Fruit fly (Drosophila melanogaster) whole organism, embryonic: ENCODE measurements around the gene Rab26.

Experiments
- ATbp ChIP-seq: fragments of 200-800 bp; sonication (Bioruptor generic); optimal IDR thresholded peaks from 2 replicates; lab custom pipeline; 2017; ENCODE audit warnings: missing biosample characterization, mild to moderate bottlenecking, missing genetic modification characterization, missing genetic modification reagents
- Aef1 ChIP-seq: fragments of 200-800 bp; sonication (Bioruptor generic); IDR thresholded peaks from 3 replicates; pipeline ENCODE4 v1.3.6; 2022; ENCODE audit warnings: missing biosample characterization, missing genetic modification characterization
- Asciz ChIP-seq: fragments of 200-800 bp; sonication (Bioruptor generic); optimal IDR thresholded peaks from 2 replicates; lab custom pipeline; 2017; ENCODE audit warnings: missing biosample characterization, mild to moderate bottlenecking, missing genetic modification characterization, missing genetic modification reagents
- Awh ChIP-seq: fragments of 200-800 bp; sonication (Bioruptor generic); IDR thresholded peaks from 2 replicates; pipeline ENCODE4, ENCODE4 v1.3.6; 2022; ENCODE audit warnings: missing biosample characterization, missing genetic modification characterization
- CG10147 ChIP-seq: fragments of 200-800 bp; sonication (Bioruptor generic); optimal IDR thresholded peaks from 2 replicates; lab custom pipeline; 2019; ENCODE audit warnings: missing biosample characterization, mild to moderate bottlenecking, missing genetic modification characterization, moderate library complexity
- CG10209 ChIP-seq: fragments of 200-800 bp; sonication (Bioruptor generic); optimal IDR thresholded peaks from 3 replicates; lab custom pipeline; 2017; ENCODE audit warnings: missing biosample characterization, mild to moderate bottlenecking, missing genetic modification characterization, missing genetic modification reagents
- CG10274 ChIP-seq: fragments of 200-800 bp; sonication (Bioruptor generic); optimal IDR thresholded peaks from 3 replicates; lab custom pipeline; 2017; ENCODE audit warnings: missing biosample characterization, mild to moderate bottlenecking, missing genetic modification characterization
- CG12659 ChIP-seq: fragments of 200-800 bp; sonication (Bioruptor generic); optimal IDR thresholded peaks from 3 replicates; lab custom pipeline; 2017; ENCODE audit warnings: mild to moderate bottlenecking, missing biosample characterization, missing genetic modification reagents, missing genetic modification characterization
- CG13123 ChIP-seq: fragments of 200-800 bp; sonication (Bioruptor generic); optimal IDR thresholded peaks from 2 replicates; lab custom pipeline; 2016; ENCODE audit warnings: missing biosample characterization, missing genetic modification characterization
- CG14441 ChIP-seq: fragments of 200-800 bp; sonication (Bioruptor generic); IDR thresholded peaks from 2 replicates; pipeline ENCODE4 v1.3.6; 2022; ENCODE audit warnings: missing biosample characterization, missing genetic modification characterization
- CG14667 ChIP-seq: fragments of 200-800 bp; sonication (Bioruptor generic); IDR thresholded peaks from 2 replicates; pipeline ENCODE4 v1.3.6; 2022; ENCODE audit warnings: missing biosample characterization, missing genetic modification characterization
- CG14965 ChIP-seq: fragments of 200-800 bp; sonication (Bioruptor generic); optimal IDR thresholded peaks from 2 replicates; lab custom pipeline; 2016; ENCODE audit warnings: missing biosample characterization, missing genetic modification characterization, borderline replicate concordance
- CG17328 ChIP-seq: fragments of 200-800 bp; sonication (Bioruptor generic); IDR thresholded peaks from 2 replicates; pipeline ENCODE4 v1.3.6; 2022; ENCODE audit warnings: missing biosample characterization, missing genetic modification characterization
- CG17829 ChIP-seq: fragments of 200-800 bp; optimal IDR thresholded peaks from 2 replicates; lab custom pipeline; 2019; ENCODE audit warnings: missing biosample characterization, mild to moderate bottlenecking, missing genetic modification characterization, moderate library complexity
- CG18011 ChIP-seq: fragments of 200-800 bp; sonication (Bioruptor generic); optimal IDR thresholded peaks from 2 replicates; lab custom pipeline; 2017; ENCODE audit warnings: missing biosample characterization, missing genetic modification characterization, mild to moderate bottlenecking, moderate library complexity, missing genotype
- CG18262 ChIP-seq: fragments of 200-800 bp; optimal IDR thresholded peaks from 3 replicates; lab custom pipeline; 2019; ENCODE audit warnings: missing biosample characterization, mild to moderate bottlenecking, missing genetic modification characterization, moderate library complexity
- CG31224 ChIP-seq: fragments of 200-800 bp; sonication (Bioruptor generic); IDR thresholded peaks from 2 replicates; pipeline ENCODE4 v1.3.6; 2022; ENCODE audit warnings: missing biosample characterization, missing genetic modification characterization
- CG31388 ChIP-seq: fragments of 200-800 bp; sonication (Bioruptor generic); optimal IDR thresholded peaks from 2 replicates; lab custom pipeline; 2016; ENCODE audit warnings: missing biosample characterization, missing genetic modification characterization
- CG3726 ChIP-seq: fragments of 200-800 bp; sonication (Bioruptor generic); IDR thresholded peaks from 3 replicates; pipeline ENCODE4, ENCODE4 v1.3.6; 2022; ENCODE audit warnings: missing biosample characterization, missing genetic modification characterization
- CG6254 ChIP-seq: fragments of 200-800 bp; sonication (Bioruptor generic); optimal IDR thresholded peaks from 3 replicates; lab custom pipeline; 2017; ENCODE audit warnings: mild to moderate bottlenecking, missing biosample characterization, missing genetic modification reagents, missing genetic modification characterization
- CG8089 ChIP-seq: fragments of 200-800 bp; sonication (Bioruptor generic); optimal IDR thresholded peaks from 3 replicates; lab custom pipeline; 2016; ENCODE audit warnings: missing biosample characterization, missing genetic modification characterization
- CG9215 ChIP-seq: fragments of 200-800 bp; sonication (Bioruptor generic); IDR thresholded peaks from 2 replicates; pipeline ENCODE4 v1.3.6; 2022; ENCODE audit warnings: missing biosample characterization, missing genetic modification characterization
- CG9797 ChIP-seq: fragments of 200-800 bp; sonication (Bioruptor generic); optimal IDR thresholded peaks from 3 replicates; lab custom pipeline; 2018; ENCODE audit warnings: missing biosample characterization, mild to moderate bottlenecking, missing genetic modification characterization
- Dip2 ChIP-seq: fragments of 200-800 bp; sonication (Bioruptor generic); IDR thresholded peaks from 2 replicates; pipeline ENCODE4 v1.3.6; 2022; ENCODE audit warnings: missing biosample characterization, missing genetic modification characterization
- H15 ChIP-seq: fragments of 200-800 bp; sonication (Bioruptor generic); IDR thresholded peaks from 3 replicates; pipeline ENCODE4 v1.3.6; 2022; ENCODE audit warnings: missing biosample characterization, missing genetic modification characterization
- HmgD ChIP-seq: fragments of 200-800 bp; sonication (Bioruptor generic); optimal IDR thresholded peaks from 3 replicates; lab custom pipeline; 2016; ENCODE audit warnings: missing biosample characterization, missing genetic modification characterization
- Med ChIP-seq: fragments of 200-800 bp; sonication (Bioruptor generic); peaks from one replicate; lab custom pipeline; 2016; ENCODE audit warnings: missing biosample characterization, missing genetic modification characterization, mild to moderate bottlenecking, inconsistent platforms, moderate library complexity
- Oaz ChIP-seq: fragments of 200-800 bp; sonication (Bioruptor generic); IDR thresholded peaks from 2 replicates; pipeline ENCODE4 v1.3.6; 2022; ENCODE audit warnings: missing biosample characterization, missing genetic modification characterization
- Sin3A ChIP-seq: fragments of >200 bp; optimal IDR thresholded peaks from 2 replicates; lab custom pipeline; 2018
- Sry-δ ChIP-seq: fragments of 200-800 bp; sonication (Bioruptor generic); optimal IDR thresholded peaks from 2 replicates; lab custom pipeline; 2016; ENCODE audit warnings: missing biosample characterization, missing genetic modification characterization
- Xbp1 ChIP-seq: fragments of 200-800 bp; sonication (Bioruptor generic); optimal IDR thresholded peaks from 3 replicates; lab custom pipeline; 2016; ENCODE audit warnings: missing biosample characterization, mild to moderate bottlenecking, missing genetic modification characterization
- ab ChIP-seq: fragments of 200-800 bp; sonication (Bioruptor generic); optimal IDR thresholded peaks from 2 replicates; lab custom pipeline; 2016; ENCODE audit warnings: missing biosample characterization, missing genetic modification characterization
- bigmax ChIP-seq: fragments of 200-800 bp; sonication (Bioruptor generic); optimal IDR thresholded peaks from 2 replicates; lab custom pipeline; 2018; ENCODE audit warnings: missing biosample characterization, mild to moderate bottlenecking, missing genetic modification characterization
- crol ChIP-seq: fragments of 200-800 bp; sonication (Bioruptor generic); IDR thresholded peaks from 2 replicates; pipeline ENCODE4 v1.3.6; 2022; ENCODE audit warnings: missing biosample characterization, missing genetic modification characterization
- dmrt99B ChIP-seq: fragments of 200-800 bp; sonication (Bioruptor generic); optimal IDR thresholded peaks from 2 replicates; lab custom pipeline; 2018; ENCODE audit warnings: missing biosample characterization, mild to moderate bottlenecking, missing genetic modification characterization, moderate library complexity
- esg ChIP-seq: fragments of 200-800 bp; sonication (Bioruptor generic); conservative IDR thresholded peaks from 2 replicates; pipeline ENCODE4 v1.3.6; 2022; ENCODE audit warnings: missing biosample characterization, missing genetic modification characterization
- fru ChIP-seq: fragments of >200 bp; optimal IDR thresholded peaks from 2 replicates; lab custom pipeline; 2017
- grau ChIP-seq: fragments of 200-800 bp; optimal IDR thresholded peaks from 3 replicates; lab custom pipeline; 2019; ENCODE audit warnings: missing biosample characterization, mild to moderate bottlenecking, missing genetic modification characterization, moderate library complexity
- ham ChIP-seq: fragments of 200-800 bp; sonication (Bioruptor generic); IDR thresholded peaks from 2 replicates; pipeline ENCODE4 v1.3.6; 2022; ENCODE audit warnings: missing biosample characterization, missing genetic modification characterization
- inv ChIP-seq: fragments of 200-800 bp; sonication (Bioruptor generic); IDR thresholded peaks from 2 replicates; pipeline ENCODE4 v1.3.6; 2022; ENCODE audit warnings: missing biosample characterization, missing genetic modification characterization; ENCODE audit not compliant: partially characterized antibody
- jumu ChIP-seq: fragments of 200-800 bp; sonication (Bioruptor generic); optimal IDR thresholded peaks from 3 replicates; lab custom pipeline; 2016; ENCODE audit warnings: missing biosample characterization, missing genetic modification characterization
- oc ChIP-seq: fragments of 200-800 bp; sonication (Bioruptor generic); optimal IDR thresholded peaks from 2 replicates; lab custom pipeline; 2018; ENCODE audit warnings: missing biosample characterization, mild to moderate bottlenecking, missing genetic modification characterization, moderate library complexity
- odd ChIP-seq: fragments of 200-800 bp; sonication (Bioruptor generic); optimal IDR thresholded peaks from 2 replicates; lab custom pipeline; 2017; ENCODE audit warnings: missing biosample characterization, mild to moderate bottlenecking, missing genetic modification characterization
- otp ChIP-seq: fragments of 200-800 bp; sonication (Bioruptor generic); IDR thresholded peaks from 3 replicates; pipeline ENCODE4, ENCODE4 v1.3.6; 2022; ENCODE audit warnings: missing biosample characterization, missing genetic modification characterization
- p53 ChIP-seq: fragments of 200-800 bp; sonication (Bioruptor generic); optimal IDR thresholded peaks from 2 replicates; lab custom pipeline; 2016; ENCODE audit warnings: missing biosample characterization, missing genetic modification characterization
- pnt ChIP-seq: fragments of 200-800 bp; sonication (Bioruptor generic); optimal IDR thresholded peaks from 3 replicates; lab custom pipeline; 2016; ENCODE audit warnings: missing biosample characterization, missing genetic modification characterization
- pzg ChIP-seq: fragments of 200-800 bp; sonication (Bioruptor generic); optimal IDR thresholded peaks from 3 replicates; lab custom pipeline; 2018; ENCODE audit warnings: missing biosample characterization, mild to moderate bottlenecking, missing genetic modification characterization, moderate library complexity
- sc ChIP-seq, 3 experiments: fragments of >200 bp in 2 of 3; fragments of 200-800 bp in 1 of 3; sonication (Bioruptor generic) in 1 of 3; optimal IDR thresholded peaks; 2 replicates in 2 of 3; 3 replicates in 1 of 3; lab custom pipeline; 2017; ENCODE audit warnings: mild to moderate bottlenecking in 1 of 3, missing biosample characterization in 1 of 3, missing genetic modification characterization in 1 of 3, missing genetic modification reagents in 1 of 3
- sisA ChIP-seq: fragments of 200-800 bp; sonication (Bioruptor generic); IDR thresholded peaks from 2 replicates; pipeline ENCODE4 v1.3.6; 2022; ENCODE audit warnings: missing biosample characterization, missing genetic modification characterization
- vfl ChIP-seq: fragments of 200-800 bp; sonication (Bioruptor generic); optimal IDR thresholded peaks from 2 replicates; lab custom pipeline; 2016; ENCODE audit warnings: missing biosample characterization, missing genetic modification characterization

Gene Rab26

DNA sequence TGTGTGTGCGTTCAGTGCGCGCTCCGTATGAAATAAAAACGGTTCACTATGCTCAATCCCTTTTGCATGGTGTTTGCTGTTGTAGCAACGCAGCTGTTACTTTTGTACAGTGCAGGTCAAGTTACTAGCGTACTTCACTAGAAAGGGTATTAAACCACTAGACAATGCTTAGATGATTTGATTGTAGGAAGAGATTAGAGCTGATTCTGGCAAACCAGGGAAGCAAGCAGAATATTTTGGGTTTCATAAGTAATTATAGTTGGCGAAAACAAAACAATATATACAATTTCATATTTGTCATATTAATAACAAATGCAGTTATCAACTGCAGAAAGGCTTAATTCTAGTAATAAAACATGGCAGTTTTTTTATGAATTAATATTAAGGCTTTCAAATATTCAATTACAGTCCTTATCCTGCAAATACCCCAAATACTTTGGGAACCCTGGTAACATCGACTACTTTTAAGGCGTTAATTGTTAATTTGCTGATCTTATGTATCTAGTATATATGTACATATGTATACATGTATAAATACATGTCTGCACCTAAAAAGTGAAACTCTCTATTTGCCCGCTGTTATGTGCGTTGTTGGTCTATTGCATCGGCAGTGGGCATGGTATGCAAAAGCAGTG lies 28.7 kb downstream of the Rab26 start (continued):
- TF ChIP-seq CG31224 (GFP tag; lab: Robert Waterston, UW), result no peak
- no peak for TF ChIP-seq HmgD (GFP tag; lab: Kevin White, UChicago)
- TF ChIP-seq CG8089, result peak; percentile 42
- no peak for TF ChIP-seq Oaz (GFP tag; lab: Robert Waterston, UW)
- no peak for TF ChIP-seq CG17328 (GFP tag; lab: Robert Waterston, UW)
- no peak for TF ChIP-seq CG10147 (GFP tag; lab: Kevin White, UChicago)
- peak; percentile 64 for TF ChIP-seq CG10209 (GFP tag; lab: Kevin White, UChicago)
- peak; percentile 89 for TF ChIP-seq Med (GFP tag; lab: Kevin White, UChicago)
- no peak for TF ChIP-seq CG14965 (GFP tag; lab: Kevin White, UChicago)
- no peak for TF ChIP-seq sc (optimal IDR thresholded peaks at IDR 0.05; lab: Kevin White, UChicago)
- peak; percentile 69 for TF ChIP-seq sc (GFP tag; optimal IDR thresholded peaks at IDR 0.05; lab: Kevin White, UChicago)
- TF ChIP-seq ATbp (GFP tag; lab: Kevin White, UChicago), result peak; percentile 47
- TF ChIP-seq Sry-δ (GFP tag; lab: Kevin White, UChicago), result no peak
- TF ChIP-seq Dip2 (GFP tag; lab: Robert Waterston, UW), result no peak
- no peak for TF ChIP-seq CG13123 (GFP tag; lab: Kevin White, UChicago)
- peak; percentile 44; the same call in 1 of the 2 replicates for TF ChIP-seq sisA (GFP tag; lab: Robert Waterston, UW)
- peak; percentile 74 for TF ChIP-seq Asciz (GFP tag; lab: Kevin White, UChicago)
- TF ChIP-seq Awh, result 0 out of 2 replicates have a peak, but pooled peaks have one; percentile 16
- no peak for TF ChIP-seq crol (GFP tag; lab: Robert Waterston, UW)
- TF ChIP-seq p53, result no peak
- no peak for TF ChIP-seq CG6254 (GFP tag; lab: Kevin White, UChicago)
- no peak for TF ChIP-seq inv (GFP tag; lab: Robert Waterston, UW)
- TF ChIP-seq odd, result peak; percentile 16
- peak; percentile 19 for TF ChIP-seq CG12659 (GFP tag; lab: Kevin White, UChicago)
- TF ChIP-seq CG3726, result 0 out of 3 replicates have a peak, but pooled peaks have one; percentile 46
- peak; percentile 57 for TF ChIP-seq grau
- no peak for TF ChIP-seq bigmax
- TF ChIP-seq pzg (GFP tag; lab: Kevin White, UChicago), result no peak
- no peak for TF ChIP-seq CG18011 (GFP tag; lab: Kevin White, UChicago)
- peak; percentile 38 for TF ChIP-seq pnt
- no peak for TF ChIP-seq ham (GFP tag; lab: Robert Waterston, UW)
- TF ChIP-seq H15 (GFP tag; lab: Robert Waterston, UW), result no peak
- TF ChIP-seq CG10274 (GFP tag; lab: Kevin White, UChicago), result no peak
- peak; percentile 68 for TF ChIP-seq Xbp1 (GFP tag; lab: Kevin White, UChicago)
- TF ChIP-seq CG9215, result no peak
- no peak for TF ChIP-seq CG9797
- peak; percentile 2 for TF ChIP-seq oc
- no peak for TF ChIP-seq jumu
- TF ChIP-seq esg (GFP tag; lab: Robert Waterston, UW), result no peak
- TF ChIP-seq fru (lab: Kevin White, UChicago), result no peak
- peak; percentile 6 for TF ChIP-seq vfl (GFP tag; lab: Kevin White, UChicago)
- peak; percentile 70 for TF ChIP-seq CG18262 (tag; lab: Kevin White, UChicago)
- peak; percentile 26 for TF ChIP-seq CG17829 (tag; lab: Kevin White, UChicago)
- TF ChIP-seq Sin3A, result no peak
- TF ChIP-seq otp (GFP tag; lab: Robert Waterston, UW), result 0 out of 3 replicates have a peak, but pooled peaks have one; percentile 59
- TF ChIP-seq CG14667, result peak; percentile 25; the same call in 1 of the 2 replicates
- peak; percentile 9; the same call in 1 of the 3 replicates for TF ChIP-seq Aef1
- TF ChIP-seq ab (GFP tag; lab: Kevin White, UChicago), result no peak
- TF ChIP-seq CG14441 (GFP tag; lab: Robert Waterston, UW), result no peak
- TF ChIP-seq CG31388 (GFP tag; lab: Kevin White, UChicago), result peak; percentile 39
- TF ChIP-seq dmrt99B, result peak; percentile 82
